Worm (Caenorhabditis elegans) whole organism, midembryonic: ENCODE measurements around the gene C47E12.14.

Source experiments
- T22C8.4 ChIP-seq: fragments of 200-800 bp; sonication (Bioruptor generic); IDR thresholded peaks from 2 replicates; pipeline ENCODE4 v1.3.6; 2022; ENCODE audit warnings: missing genetic modification characterization, missing compliant biosample characterization
- cog-1 ChIP-seq: sonication (generic microtip); optimal IDR thresholded peaks from 2 replicates; lab custom pipeline; 2016; ENCODE audit warnings: missing genetic modification characterization, missing compliant biosample characterization
- klf-2 ChIP-seq: fragments of 200-800 bp; sonication (Bioruptor generic); conservative IDR thresholded peaks from 2 replicates; pipeline ENCODE4 v1.3.6; 2022; ENCODE audit warnings: missing genetic modification reagents, missing genetic modification characterization, missing compliant biosample characterization
- ztf-29 ChIP-seq: fragments of 200-800 bp; sonication (Bioruptor generic); IDR thresholded peaks from 2 replicates; pipeline ENCODE4 v1.3.6; 2022; ENCODE audit warnings: missing genetic modification reagents, missing genetic modification characterization, missing compliant biosample characterization

- TF ChIP-seq cog-1 (tag; lab: Kevin White, UChicago): no peak
- no peak for TF ChIP-seq ztf-29
- TF ChIP-seq klf-2 (GFP tag; lab: Robert Waterston, UW): no peak
- no peak for TF ChIP-seq T22C8.4 (GFP tag; lab: Robert Waterston, UW)
Observed at ce11 chrIV:9963945-9964344, 12.2 kb downstream of the C47E12.14 start, which contains the start of gene T13H10.2.
